Worm (Caenorhabditis elegans): ENCODE results near the gene D2023.4.

DNA sequence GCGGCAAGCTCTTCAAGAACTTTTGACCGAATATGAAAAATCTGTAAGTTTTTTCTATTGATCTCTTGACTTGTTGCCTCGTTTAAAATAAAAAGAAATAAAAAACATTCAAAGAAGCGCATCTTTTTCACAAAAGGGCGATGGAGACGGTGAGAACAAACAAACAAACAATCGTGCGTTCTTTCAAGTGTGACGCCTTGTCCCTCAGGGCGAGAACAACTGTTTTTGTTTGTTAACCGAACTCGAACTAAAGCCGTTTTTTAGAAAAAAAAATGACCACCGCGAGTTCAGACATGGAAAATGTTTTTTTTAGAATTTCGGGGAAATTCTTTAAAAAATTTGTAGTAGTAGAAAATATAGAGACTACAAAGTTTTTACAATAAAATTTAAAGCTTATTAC is 21.4 kb upstream of the D2023.4 start:
- TF ChIP-seq sptf-1 (tag; optimal IDR thresholded peaks at IDR 0.05) (no peak), nhr-76 (tag; optimal IDR thresholded peaks at IDR 0.05) (no peak), unc-62 (GFP tag; optimal IDR thresholded peaks at IDR 0.05) (no peak), Y116A8C.19 (tag; optimal IDR thresholded peaks at IDR 0.05; ENCODE audit: borderline replicate concordance) (no peak), ztf-11 (tag; optimal IDR thresholded peaks at IDR 0.05) (no peak), ceh-90 (tag; optimal IDR thresholded peaks at IDR 0.05) (no peak), pqm-1 (tag; optimal IDR thresholded peaks at IDR 0.05) (no peak), sox-4 (tag; optimal IDR thresholded peaks at IDR 0.05) (no peak), ceh-63 (GFP tag; optimal IDR thresholded peaks at IDR 0.05) (no peak), elt-2 (tag; optimal IDR thresholded peaks at IDR 0.05) (no peak), nhr-28 (tag; optimal IDR thresholded peaks at IDR 0.05) (no peak), sup-37 (GFP tag; optimal IDR thresholded peaks at IDR 0.05) (no peak)
